Worm (Caenorhabditis elegans) whole organism, L1 larva: ENCODE measurements around the gene pmp-1.
A peak's percentile ranks its signal among the peaks of the same experiment; 100 is the strongest.

ENCODE experiments used
- F16B12.6 ChIP-seq: fragments of 150-350 bp; optimal IDR thresholded peaks from 2 replicates; lab custom pipeline; 2014; ENCODE audit warnings: missing biosample characterization, missing genetic modification characterization
- ama-1 ChIP-seq: fragments of 150-350 bp; optimal IDR thresholded peaks from 2 replicates; lab custom pipeline; 2014
- blmp-1 ChIP-seq: fragments of 150-350 bp; optimal IDR thresholded peaks from 2 replicates; lab custom pipeline; 2014; ENCODE audit warnings: missing biosample characterization, missing genetic modification characterization
- efl-1 ChIP-seq, 4 experiments: fragments of 150-350 bp; optimal IDR thresholded peaks in 3 of 4; peaks in 1 of 4; 1 replicate in 1 of 4; 2 replicates in 3 of 4; lab custom pipeline; 2014; ENCODE audit warnings: missing biosample characterization in 2 of 4, missing genetic modification characterization in 2 of 4, missing genetic modification reagents in 2 of 4
- hlh-17 ChIP-seq: fragments of 200-800 bp; sonication (Bioruptor generic); optimal IDR thresholded peaks from 2 replicates; lab custom pipeline; 2018; ENCODE audit warnings: missing genetic modification characterization, mild to moderate bottlenecking, missing compliant biosample characterization, moderate library complexity, borderline replicate concordance
- hpl-2 ChIP-seq: fragments of 150-350 bp; optimal IDR thresholded peaks from 2 replicates; lab custom pipeline; 2014; ENCODE audit warnings: missing biosample characterization, missing genetic modification reagents, missing genetic modification characterization
- mdl-1 ChIP-seq, 2 experiments: fragments of 150-350 bp; optimal IDR thresholded peaks; 2 replicates each; lab custom pipeline; 2014 to 2017; ENCODE audit warnings: missing biosample characterization in 2 of 2, missing genetic modification characterization in 2 of 2, inconsistent platforms in 1 of 2
- mef-2 ChIP-seq: fragments of 150-350 bp; optimal IDR thresholded peaks from 2 replicates; lab custom pipeline; 2014; ENCODE audit warnings: missing biosample characterization, missing genetic modification characterization
- nhr-11 ChIP-seq: fragments of 150-350 bp; optimal IDR thresholded peaks from 2 replicates; lab custom pipeline; 2014; ENCODE audit warnings: missing biosample characterization, missing genetic modification characterization
- sox-4 ChIP-seq: sonication (generic microtip); optimal IDR thresholded peaks from 2 replicates; lab custom pipeline; 2016; ENCODE audit warnings: missing genetic modification characterization, missing compliant biosample characterization
- unc-130 ChIP-seq: fragments of 150-350 bp; optimal IDR thresholded peaks from 2 replicates; lab custom pipeline; 2017; ENCODE audit warnings: missing biosample characterization, missing genetic modification characterization, inconsistent platforms

DNA sequence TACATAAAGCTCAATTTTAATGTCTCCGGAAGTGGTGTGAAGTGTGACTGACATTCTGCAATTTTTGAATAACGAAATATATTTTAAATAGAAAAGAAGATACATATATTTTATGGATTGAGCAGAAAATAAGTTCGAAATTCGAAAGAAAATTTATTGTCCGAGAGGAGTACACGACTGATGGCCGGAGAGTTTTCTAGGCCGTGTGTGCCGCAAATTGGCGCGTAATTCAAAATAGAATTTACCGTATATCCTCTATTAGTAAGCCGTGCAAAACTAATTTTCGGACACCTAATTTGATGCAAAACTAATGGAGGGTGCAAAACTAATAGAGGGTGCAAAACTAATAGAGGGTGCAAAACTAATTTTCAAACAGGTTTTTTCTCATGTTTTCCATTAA, 29.8 kb upstream of the pmp-1 start, which contains the start of gene cyn-10:
- no peak for TF ChIP-seq ama-1 (lab: Kevin White, UChicago)
- no peak for TF ChIP-seq mef-2 (tag; lab: Kevin White, UChicago)
- peak in 1 of 2 experiments; percentile 29 for TF ChIP-seq mdl-1 (tag; optimal IDR thresholded peaks at IDR 0.05; lab: Kevin White, UChicago)
- peak; percentile 97 to 98 for TF ChIP-seq efl-1 (optimal IDR thresholded peaks at IDR 0.05; lab: Kevin White, UChicago)
- TF ChIP-seq efl-1 (GFP tag; optimal IDR thresholded peaks at IDR 0.05 in 1 of 2; lab: Kevin White, UChicago): peak; percentile 97 to 100
- peak; percentile 30 for TF ChIP-seq F16B12.6 (tag; lab: Kevin White, UChicago)
- TF ChIP-seq hpl-2: no peak
- TF ChIP-seq hlh-17 (GFP tag; lab: Kevin White, UChicago): peak; percentile 87
- peak; percentile 95 for TF ChIP-seq sox-4
- TF ChIP-seq unc-130: peak; percentile 84
- peak; percentile 61 for TF ChIP-seq blmp-1 (tag; lab: Kevin White, UChicago)
- TF ChIP-seq nhr-11 (tag; lab: Kevin White, UChicago): peak; percentile 13
